Worm (Caenorhabditis elegans): ENCODE results near the gene F55A11.11.
A peak's percentile ranks its signal among the peaks of the same experiment; 100 is the strongest.

The F55A11.11 gene

DNA sequence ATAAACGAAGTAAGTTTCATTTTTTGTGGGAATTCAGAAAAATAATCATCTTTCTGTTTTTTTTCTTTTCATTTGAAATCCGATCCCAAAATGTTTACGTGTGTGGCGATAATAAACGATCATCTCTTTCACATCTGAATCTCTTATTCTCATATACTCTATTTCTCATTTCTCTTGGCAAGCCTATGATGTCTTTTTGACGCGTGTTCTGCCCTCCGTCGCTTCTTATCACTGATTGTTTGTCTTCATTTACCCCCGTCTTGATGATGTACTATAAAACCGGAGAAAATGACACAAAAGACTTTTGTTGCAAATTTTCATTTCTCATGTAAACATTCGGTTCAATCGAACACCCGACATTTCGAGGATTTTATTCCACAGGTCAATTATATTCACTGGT lies 5.1 kb upstream of the F55A11.11 start (continued):
- TF ChIP-seq spr-1 (tag; optimal IDR thresholded peaks at IDR 0.05): no peak
- no peak for TF ChIP-seq dmd-8 (GFP tag; IDR thresholded peaks at IDR 0.05)
- no peak for TF ChIP-seq Y5F2A.4 (GFP tag; optimal IDR thresholded peaks at IDR 0.05)
- TF ChIP-seq hlh-30 (tag; optimal IDR thresholded peaks at IDR 0.05; ENCODE audit: insufficient read depth): peak; percentile 32
- TF ChIP-seq Y75B8A.6 (GFP tag; IDR thresholded peaks at IDR 0.05): no peak
- peak; percentile 58 for TF ChIP-seq dmd-6 (GFP tag; IDR thresholded peaks at IDR 0.05)
- TF ChIP-seq ZK546.5 (tag; optimal IDR thresholded peaks at IDR 0.05): no peak
- no peak for TF ChIP-seq ceh-32 (tag; optimal IDR thresholded peaks at IDR 0.05; ENCODE audit: poor library complexity)
- no peak for TF ChIP-seq lin-29 (GFP tag; IDR thresholded peaks at IDR 0.05)
- no peak for TF ChIP-seq daf-12 (tag; optimal IDR thresholded peaks at IDR 0.05)
- peak in 1 of 2 experiments; percentile 14 for TF ChIP-seq mdl-1 (tag; optimal IDR thresholded peaks at IDR 0.05)
- TF ChIP-seq cey-2 (tag; optimal IDR thresholded peaks at IDR 0.05; ENCODE audit: borderline replicate concordance, insufficient read depth): no peak
- no peak for TF ChIP-seq pha-4 (GFP tag; IDR thresholded peaks at IDR 0.05)
- TF ChIP-seq pha-4 (tag; optimal IDR thresholded peaks at IDR 0.05): no peak
- peak in 1 of 2 experiments; percentile 30 for TF ChIP-seq lsy-2 (tag; optimal IDR thresholded peaks at IDR 0.05)
- TF ChIP-seq tag-97 (GFP tag; IDR thresholded peaks at IDR 0.05): no peak
- no peak for TF ChIP-seq F44E2.7 (GFP tag; IDR thresholded peaks at IDR 0.05)
- no peak for TF ChIP-seq ZK337.2 (GFP tag; IDR thresholded peaks at IDR 0.05)
- no peak for TF ChIP-seq gei-8 (GFP tag; optimal IDR thresholded peaks at IDR 0.05)
- no peak for TF ChIP-seq unc-39 (tag; optimal IDR thresholded peaks at IDR 0.05)
- no peak for TF ChIP-seq fos-1 (tag; optimal IDR thresholded peaks at IDR 0.05)
- no peak for TF ChIP-seq unc-62 (GFP tag; optimal IDR thresholded peaks at IDR 0.05 in 1 of 2)
- TF ChIP-seq unc-62 (tag; optimal IDR thresholded peaks at IDR 0.05): no peak
- peak; percentile 75 for TF ChIP-seq dve-1 (tag; optimal IDR thresholded peaks at IDR 0.05; ENCODE audit: insufficient read depth)

- TF ChIP-seq nhr-28 (tag; optimal IDR thresholded peaks at IDR 0.05): no peak
- TF ChIP-seq hlh-30 (tag; optimal IDR thresholded peaks at IDR 0.05; ENCODE audit: insufficient read depth): peak; percentile 6
These were observed 3.6 kb upstream of the F55A11.11 start for ce11 chrV:11779310-11779709.

DNA sequence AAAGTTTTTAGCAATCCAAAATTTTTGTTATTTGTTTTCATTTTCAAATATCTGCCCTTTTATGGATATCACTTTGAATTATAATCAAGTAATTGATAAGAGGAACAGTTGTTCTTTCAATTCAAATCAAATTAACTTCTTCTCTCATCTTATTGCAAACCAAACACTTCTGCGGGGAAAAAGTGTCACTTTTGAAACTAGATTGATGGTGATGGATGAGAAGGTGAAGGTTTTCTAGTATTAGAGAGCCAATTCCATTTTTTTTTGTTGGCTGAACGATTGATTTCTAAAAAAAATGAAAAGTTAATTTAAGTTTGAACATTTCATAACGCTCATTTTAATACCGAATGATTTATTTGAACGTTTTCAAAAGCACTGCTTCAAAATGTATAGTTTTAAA lies 3.1 kb upstream of the F55A11.11 start:
- no peak for TF ChIP-seq Y105C5A.15 (GFP tag; IDR thresholded peaks at IDR 0.05)
- TF ChIP-seq ceh-44 (GFP tag; IDR thresholded peaks at IDR 0.05): no peak
- TF ChIP-seq mes-2 (tag; optimal IDR thresholded peaks at IDR 0.05; ENCODE audit: poor library complexity, severe bottlenecking): no peak
- no peak for TF ChIP-seq pqm-1 (tag; optimal IDR thresholded peaks at IDR 0.05)
- no peak for TF ChIP-seq tra-1 (GFP tag; IDR thresholded peaks at IDR 0.05)
- no peak for TF ChIP-seq zfp-3 (GFP tag; conservative IDR thresholded peaks at IDR 0.05)
- TF ChIP-seq lsy-2 (tag; optimal IDR thresholded peaks at IDR 0.05): peak in 1 of 2 experiments; percentile 19
- no peak for TF ChIP-seq tag-97 (GFP tag; IDR thresholded peaks at IDR 0.05)
- TF ChIP-seq lin-15B (tag; optimal IDR thresholded peaks at IDR 0.05): no peak
- TF ChIP-seq nhr-77 (tag; optimal IDR thresholded peaks at IDR 0.05): no peak
- peak; percentile 15 for TF ChIP-seq nhr-28 (tag; optimal IDR thresholded peaks at IDR 0.05)
- TF ChIP-seq mxl-3 (GFP tag; optimal IDR thresholded peaks at IDR 0.05): no peak
- TF ChIP-seq daf-16 (GFP tag; optimal IDR thresholded peaks at IDR 0.05): no peak
- no peak for TF ChIP-seq daf-16 (tag; optimal IDR thresholded peaks at IDR 0.05)
- TF ChIP-seq ama-1 (optimal IDR thresholded peaks at IDR 0.05): no peak
- no peak for TF ChIP-seq nhr-111 (GFP tag; optimal IDR thresholded peaks at IDR 0.05)
- TF ChIP-seq zag-1 (tag; optimal IDR thresholded peaks at IDR 0.05): no peak
- TF ChIP-seq F26F4.8 (GFP tag; conservative IDR thresholded peaks at IDR 0.05): no peak
- TF ChIP-seq ceh-62 (tag; optimal IDR thresholded peaks at IDR 0.05): no peak
- TF ChIP-seq unc-62 (GFP tag; optimal IDR thresholded peaks at IDR 0.05 in 1 of 2): peak in 1 of 2 experiments; percentile 97
- TF ChIP-seq unc-62 (tag; optimal IDR thresholded peaks at IDR 0.05): no peak
- 0 out of 2 replicates have a peak, but pooled peaks have one; percentile 57 for TF ChIP-seq ceh-20 (GFP tag; IDR thresholded peaks at IDR 0.05)
- no peak for TF ChIP-seq daf-19 (GFP tag; conservative IDR thresholded peaks at IDR 0.05)
- TF ChIP-seq set-16 (GFP tag; IDR thresholded peaks at IDR 0.05): no peak
